Worm (Caenorhabditis elegans) whole organism, L3 larva: ENCODE results near the gene cfim-2.

Experiments used
- ZK546.5 ChIP-seq: sonication (generic microtip); optimal IDR thresholded peaks from 2 replicates; lab custom pipeline; 2017; ENCODE audit warnings: missing biosample characterization, missing genetic modification characterization
- ama-1 ChIP-seq: fragments of 150-350 bp; optimal IDR thresholded peaks from 2 replicates; lab custom pipeline; 2018
- ceh-82 ChIP-seq: fragments of 150-350 bp; optimal IDR thresholded peaks from 2 replicates; lab custom pipeline; 2014; ENCODE audit warnings: missing biosample characterization, missing genetic modification characterization
- daf-12 ChIP-seq: fragments of 150-350 bp; optimal IDR thresholded peaks from 2 replicates; lab custom pipeline; 2014; ENCODE audit warnings: missing biosample characterization, missing genetic modification reagents, missing genetic modification characterization
- mml-1 ChIP-seq: fragments of 150-350 bp; sonication (generic microtip); optimal IDR thresholded peaks from 3 replicates; lab custom pipeline; 2014; ENCODE audit warnings: missing biosample characterization, missing genetic modification characterization
- sea-2 ChIP-seq: fragments of 150-350 bp; sonication (generic microtip); optimal IDR thresholded peaks from 4 replicates; lab custom pipeline; 2014; ENCODE audit warnings: missing biosample characterization, missing genetic modification reagents, missing genetic modification characterization
- unc-39 ChIP-seq: sonication (generic microtip); optimal IDR thresholded peaks from 4 replicates; lab custom pipeline; 2017; ENCODE audit warnings: missing biosample characterization, missing genetic modification characterization

ce11 chrIV:8967990-8968389, 41.9 kb downstream of the cfim-2 start, which contains the start of gene suex-2:
- TF ChIP-seq unc-39 (tag; lab: Kevin White, UChicago) (no peak), ZK546.5 (tag; lab: Kevin White, UChicago) (no peak), ama-1 (lab: Kevin White, UChicago) (no peak), ceh-82 (tag; lab: Kevin White, UChicago) (no peak), sea-2 (no peak), mml-1 (tag; lab: Kevin White, UChicago) (no peak), daf-12 (tag; lab: Kevin White, UChicago) (no peak)
